Fruit fly (Drosophila melanogaster): ENCODE results near the gene CG13040.

The CG13040 gene

DNA sequence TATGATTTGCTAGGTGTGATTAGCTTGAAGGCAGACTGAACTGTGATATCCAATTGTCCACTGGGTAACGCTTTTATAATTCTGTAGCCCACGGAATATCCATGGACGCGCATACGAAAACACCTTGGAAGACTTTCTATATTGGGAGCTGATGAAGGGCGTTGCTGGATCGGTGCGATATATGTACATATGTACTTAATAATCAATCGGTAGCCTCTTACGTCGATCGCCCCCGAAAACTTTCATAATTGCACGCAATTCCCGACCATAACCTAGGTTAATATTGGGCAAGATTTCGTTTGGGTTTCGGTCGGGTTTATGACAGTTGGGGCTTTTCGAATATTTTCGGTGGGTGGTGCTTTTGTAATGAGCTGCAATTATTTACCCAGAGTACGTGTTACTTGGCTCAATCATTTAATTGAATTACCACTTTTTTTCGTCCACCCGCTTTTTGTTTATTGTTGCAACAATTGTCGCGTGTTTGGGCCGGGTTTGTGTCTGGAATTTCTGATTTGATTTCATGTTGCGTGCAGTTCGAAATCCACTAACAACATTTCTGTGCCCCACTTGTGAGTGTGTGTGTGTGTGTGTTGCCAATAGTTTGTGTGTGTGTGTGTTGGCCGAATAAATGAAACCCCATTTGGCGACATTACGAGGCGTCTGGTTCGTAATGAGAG lies 44.5 kb downstream of the CG13040 start, which contains the start of gene CG13049:
TSS of gene CG13049 (minus strand) at position 51 of the 677 bp plus-strand sequence.
- no peak for TF ChIP-seq pan (optimal IDR thresholded peaks at IDR 0.05)
- TF ChIP-seq pan (GFP tag; optimal IDR thresholded peaks at IDR 0.05 in 1 of 2, IDR thresholded peaks at IDR 0.05 in 1 of 2) = peak in 1 of 2 experiments; percentile 12
- TF ChIP-seq sd (tag; optimal IDR thresholded peaks at IDR 0.05) = peak; percentile 3
- TF ChIP-seq Hr78 (GFP tag; optimal IDR thresholded peaks at IDR 0.05) = no peak
- TF ChIP-seq nom (GFP tag; optimal IDR thresholded peaks at IDR 0.05) = no peak
- no peak for TF ChIP-seq NK7.1 (GFP tag; optimal IDR thresholded peaks at IDR 0.05)
- TF ChIP-seq Ets65A (GFP tag) = no peak
- TF ChIP-seq CG30431 (GFP tag; optimal IDR thresholded peaks at IDR 0.05) = no peak
- no peak for TF ChIP-seq inv (GFP tag; IDR thresholded peaks at IDR 0.05; ENCODE audit: partially characterized antibody)
- no peak for TF ChIP-seq Nf-YC (tag; optimal IDR thresholded peaks at IDR 0.05)
- TF ChIP-seq NfI (GFP tag; optimal IDR thresholded peaks at IDR 0.05) = no peak
- no peak for TF ChIP-seq CG17912 (GFP tag; optimal IDR thresholded peaks at IDR 0.05)
- no peak for TF ChIP-seq Sox100B (GFP tag; optimal IDR thresholded peaks at IDR 0.05)
- peak; percentile 52; the same call in 1 of the 2 replicates for TF ChIP-seq vvl (GFP tag; IDR thresholded peaks at IDR 0.05)
- no peak for TF ChIP-seq caup (GFP tag; optimal IDR thresholded peaks at IDR 0.05; ENCODE audit: severe bottlenecking)
- TF ChIP-seq CG6791 (GFP tag; IDR thresholded peaks at IDR 0.05; ENCODE audit: partially characterized antibody) = no peak

DNA sequence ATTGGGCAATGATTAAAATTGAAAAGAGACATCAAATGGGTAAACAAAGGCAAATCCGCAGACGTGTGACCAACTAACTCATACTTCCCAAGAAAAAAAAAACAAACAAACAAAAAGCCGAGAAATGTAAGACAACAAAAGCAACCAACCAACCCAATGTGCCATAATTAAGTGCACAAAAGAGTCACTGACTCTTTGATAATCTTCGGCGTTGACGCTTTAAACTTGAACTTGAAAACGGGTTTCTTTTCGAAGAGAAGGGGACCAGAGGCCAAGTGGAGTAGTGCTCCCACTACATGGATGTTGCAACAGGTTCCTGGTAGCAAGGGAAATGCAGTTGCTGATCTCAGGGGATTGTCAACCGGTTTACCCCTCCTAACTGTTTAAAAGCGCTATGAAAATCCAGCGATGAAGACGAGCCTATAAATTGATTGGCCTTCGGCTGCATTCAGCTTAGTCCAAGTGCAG lies 46.5 kb downstream of the CG13040 start, which contains the start of gene CG13064:
TSS of gene CG13064 (plus strand) at position 418 of the 468 bp plus-strand sequence.
- TF ChIP-seq ttk (GFP tag; IDR thresholded peaks at IDR 0.05) = no peak
- TF ChIP-seq HLHmδ (GFP tag; optimal IDR thresholded peaks at IDR 0.05) = no peak
- 0 out of 4 replicates have a peak, but pooled peaks have one; percentile 65 for TF ChIP-seq chinmo (GFP tag; IDR thresholded peaks at IDR 0.05; ENCODE audit: partially characterized antibody)
- TF ChIP-seq nom (GFP tag; optimal IDR thresholded peaks at IDR 0.05) = peak; percentile 8
- TF ChIP-seq Awh (GFP tag; IDR thresholded peaks at IDR 0.05) = peak; percentile 19; the same call in 1 of the 2 replicates
- TF ChIP-seq CG15269 (tag; optimal IDR thresholded peaks at IDR 0.05) = peak; percentile 27
- TF ChIP-seq Bteb2 (GFP tag; optimal IDR thresholded peaks at IDR 0.05) = no peak
- peak in 1 of 2 experiments; percentile 87 for TF ChIP-seq Hr78 (GFP tag; optimal IDR thresholded peaks at IDR 0.05)
- TF ChIP-seq Six4 (GFP tag; optimal IDR thresholded peaks at IDR 0.05) = no peak
- peak; percentile 50 for TF ChIP-seq CG12769 (tag; optimal IDR thresholded peaks at IDR 0.05)
- TF ChIP-seq oc (tag; optimal IDR thresholded peaks at IDR 0.05) = peak; percentile 56
- TF ChIP-seq abd-A (tag; optimal IDR thresholded peaks at IDR 0.05) = peak; percentile 75
- no peak for TF ChIP-seq CG18476 (GFP tag; optimal IDR thresholded peaks at IDR 0.05)
- no peak for TF ChIP-seq CG2712 (tag; optimal IDR thresholded peaks at IDR 0.05)
- TF ChIP-seq CG31388 (GFP tag; optimal IDR thresholded peaks at IDR 0.05) = no peak
- no peak for TF ChIP-seq CG3838 (GFP tag; optimal IDR thresholded peaks at IDR 0.05)

DNA sequence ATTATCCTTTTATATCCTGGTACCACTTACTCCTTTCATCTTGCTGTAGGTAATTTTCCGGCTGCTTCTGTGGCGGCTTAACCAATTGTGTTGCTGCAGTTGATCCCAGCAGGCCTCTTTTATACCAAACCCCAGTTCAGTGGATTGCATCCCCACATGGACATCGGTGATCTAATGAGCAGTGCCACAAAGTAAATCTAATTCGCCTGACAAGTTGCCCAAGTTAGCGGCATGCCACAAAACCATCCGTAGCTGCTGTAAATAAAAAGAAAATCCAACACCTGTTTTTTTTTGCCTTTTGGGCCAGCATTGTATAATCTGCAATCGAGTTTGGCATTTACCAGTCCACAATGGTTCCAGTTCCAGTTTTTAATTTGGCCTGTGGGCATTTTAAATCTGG lies 47.4 kb downstream of the CG13040 start, which contains the start of gene CG13050:
TSS of gene CG13050 (minus strand) at position 101 of the 400 bp plus-strand sequence.
- TF ChIP-seq ac (GFP tag; optimal IDR thresholded peaks at IDR 0.05) = no peak
- TF ChIP-seq br (optimal IDR thresholded peaks at IDR 0.05) = no peak
- no peak for TF ChIP-seq chm (GFP tag; IDR thresholded peaks at IDR 0.05)
- TF ChIP-seq Ets97D (GFP tag; optimal IDR thresholded peaks at IDR 0.05) = no peak
- TF ChIP-seq CG12104 (GFP tag; optimal IDR thresholded peaks at IDR 0.05) = no peak
- TF ChIP-seq CG4360 (GFP tag; IDR thresholded peaks at IDR 0.05) = no peak
- no peak for TF ChIP-seq gfzf (GFP tag; optimal IDR thresholded peaks at IDR 0.05)
- no peak for TF ChIP-seq CG6175 (GFP tag; IDR thresholded peaks at IDR 0.05)
